Worm (Caenorhabditis elegans): ENCODE measurements around the gene ubh-4.

ubh-4 gene

ce11 chrII:8086803-8087202 is 47.4 kb upstream of the ubh-4 start, which contains the start of gene K02C4.3 (continued):
- TF ChIP-seq F37B4.10 (GFP tag; IDR thresholded peaks at IDR 0.05) (no peak), nhr-90 (tag; optimal IDR thresholded peaks at IDR 0.05) (no peak), fkh-3 (tag; optimal IDR thresholded peaks at IDR 0.05) (no peak), sdz-38 (tag; optimal IDR thresholded peaks at IDR 0.05) (no peak), nfya-2 (GFP tag; IDR thresholded peaks at IDR 0.05) (no peak), lag-1 (GFP tag; IDR thresholded peaks at IDR 0.05) (no peak), somi-1 (GFP tag; optimal IDR thresholded peaks at IDR 0.05) (no peak), tbp1 (GFP tag; optimal IDR thresholded peaks at IDR 0.05) (no peak), T26A5.8 (tag; optimal IDR thresholded peaks at IDR 0.05) (no peak), F22D6.2 (tag; optimal IDR thresholded peaks at IDR 0.05) (no peak), hmg-20 (GFP tag; IDR thresholded peaks at IDR 0.05) (no peak), egl-18 (GFP tag; IDR thresholded peaks at IDR 0.05) (no peak), ets-4 (GFP tag; optimal IDR thresholded peaks at IDR 0.05) (no peak), nfyb-1 (GFP tag; IDR thresholded peaks at IDR 0.05) (no peak), zim-3 (tag; optimal IDR thresholded peaks at IDR 0.05) (no peak), attf-3 (GFP tag; conservative IDR thresholded peaks at IDR 0.05) (no peak), pbrm-1 (GFP tag; IDR thresholded peaks at IDR 0.05) (no peak), ztf-18 (tag; optimal IDR thresholded peaks at IDR 0.05) (peak; percentile 93), akir-1 (GFP tag; optimal IDR thresholded peaks at IDR 0.05) (no peak), ztf-22 (GFP tag; optimal IDR thresholded peaks at IDR 0.05) (no peak), ceh-91 (GFP tag; IDR thresholded peaks at IDR 0.05) (0 out of 2 replicates have a peak, but pooled peaks have one; percentile 16), C17E4.6 (GFP tag; IDR thresholded peaks at IDR 0.05) (no peak), B0336.3 (GFP tag; IDR thresholded peaks at IDR 0.05) (no peak), attf-5 (GFP tag; optimal IDR thresholded peaks at IDR 0.05) (peak; percentile 27), egrh-3 (GFP tag; IDR thresholded peaks at IDR 0.05) (no peak), Y79H2A.3 (GFP tag; conservative IDR thresholded peaks at IDR 0.05) (no peak), cebp-1 (GFP tag; IDR thresholded peaks at IDR 0.05) (no peak), cebp-1 (tag; optimal IDR thresholded peaks at IDR 0.05) (no peak), ztf-26 (tag; optimal IDR thresholded peaks at IDR 0.05) (no peak), hrde-1 (tag; optimal IDR thresholded peaks at IDR 0.05; ENCODE audit: borderline replicate concordance) (no peak), T07F8.4 (tag; optimal IDR thresholded peaks at IDR 0.05) (no peak), tbx-9 (tag; optimal IDR thresholded peaks at IDR 0.05; ENCODE audit: borderline replicate concordance) (no peak), D2030.7 (GFP tag; IDR thresholded peaks at IDR 0.05) (no peak), ztf-6 (GFP tag; IDR thresholded peaks at IDR 0.05) (no peak), nhr-80 (tag; optimal IDR thresholded peaks at IDR 0.05) (peak; percentile 9), aptf-2 (GFP tag; conservative IDR thresholded peaks at IDR 0.05) (no peak), snpc-3.4 (tag; optimal IDR thresholded peaks at IDR 0.05) (peak; percentile 60), ztf-28 (GFP tag; IDR thresholded peaks at IDR 0.05) (no peak), madf-8 (GFP tag; conservative IDR thresholded peaks at IDR 0.05) (peak; percentile 26; the same call in 1 of the 2 replicates), mel-28 (tag; optimal IDR thresholded peaks at IDR 0.05; ENCODE audit: borderline replicate concordance) (no peak), dpl-1 (GFP tag; optimal IDR thresholded peaks at IDR 0.05) (peak; percentile 68), rpc-1 (optimal IDR thresholded peaks at IDR 0.05) (no peak), rpc-1 (tag; optimal IDR thresholded peaks at IDR 0.05) (no peak), efl-1 (GFP tag; optimal IDR thresholded peaks at IDR 0.05) (peak; percentile 69), Y53F4B.3 (GFP tag; IDR thresholded peaks at IDR 0.05) (no peak), F23B12.7 (tag; optimal IDR thresholded peaks at IDR 0.05; ENCODE audit: insufficient read depth) (peak; percentile 13), ztf-25 (GFP tag; IDR thresholded peaks at IDR 0.05) (no peak), ceh-40 (GFP tag; IDR thresholded peaks at IDR 0.05) (no peak), bed-1 (GFP tag; IDR thresholded peaks at IDR 0.05) (no peak), ceh-79 (tag; optimal IDR thresholded peaks at IDR 0.05) (no peak), K11D2.4 (GFP tag; IDR thresholded peaks at IDR 0.05) (no peak)
